Worm (Caenorhabditis elegans) whole organism, late embryonic: ENCODE results near the gene K09C4.4.
A peak's percentile ranks its signal among the peaks of the same experiment; 100 is the strongest.

Experiments
- C08G9.2 ChIP-seq: sonication (generic microtip); optimal IDR thresholded peaks from 2 replicates; lab custom pipeline; 2016; ENCODE audit warnings: mild to moderate bottlenecking, missing genetic modification characterization, moderate library complexity, missing compliant biosample characterization
- F13H6.1 ChIP-seq: sonication (generic microtip); optimal IDR thresholded peaks from 2 replicates; lab custom pipeline; 2016; ENCODE audit warnings: missing genetic modification characterization, missing compliant biosample characterization
- K02D7.2 ChIP-seq: sonication (generic microtip); optimal IDR thresholded peaks from 2 replicates; lab custom pipeline; 2017; ENCODE audit warnings: mild to moderate bottlenecking, missing genetic modification characterization, missing compliant biosample characterization
- K09A11.1 ChIP-seq: sonication (generic microtip); optimal IDR thresholded peaks from 2 replicates; lab custom pipeline; 2017; ENCODE audit warnings: antibody characterized with exemption, mild to moderate bottlenecking, missing genetic modification characterization, missing compliant biosample characterization; ENCODE audit not compliant: insufficient read depth
- T23F11.4 ChIP-seq: fragments of 200-800 bp; sonication (Bioruptor generic); optimal IDR thresholded peaks from 2 replicates; lab custom pipeline; 2018; ENCODE audit warnings: mild to moderate bottlenecking, missing genetic modification characterization, missing compliant biosample characterization
- Y22D7AL.16 ChIP-seq: sonication (generic microtip); optimal IDR thresholded peaks from 2 replicates; lab custom pipeline; 2016; ENCODE audit warnings: missing genetic modification characterization, missing compliant biosample characterization
- ceh-14 ChIP-seq: sonication (generic microtip); optimal IDR thresholded peaks from 2 replicates; lab custom pipeline; 2016; ENCODE audit warnings: missing genotype, missing genetic modification characterization, missing compliant biosample characterization
- ceh-2 ChIP-seq: sonication (generic microtip); optimal IDR thresholded peaks from 2 replicates; lab custom pipeline; 2016; ENCODE audit warnings: missing genotype, missing genetic modification characterization, missing compliant biosample characterization
- ceh-24 ChIP-seq: sonication (generic microtip); optimal IDR thresholded peaks from 2 replicates; lab custom pipeline; 2016; ENCODE audit warnings: mild to moderate bottlenecking, missing genetic modification characterization, missing compliant biosample characterization
- ceh-31 ChIP-seq: sonication (generic microtip); optimal IDR thresholded peaks from 2 replicates; lab custom pipeline; 2016; ENCODE audit warnings: missing genetic modification characterization, missing compliant biosample characterization
- ceh-34 ChIP-seq: sonication (generic microtip); optimal IDR thresholded peaks from 2 replicates; lab custom pipeline; 2016; ENCODE audit warnings: mild to moderate bottlenecking, missing genetic modification characterization, missing compliant biosample characterization
- ceh-48 ChIP-seq: sonication (generic microtip); optimal IDR thresholded peaks from 2 replicates; lab custom pipeline; 2016; ENCODE audit warnings: missing genetic modification characterization, inconsistent platforms, missing compliant biosample characterization
- ceh-6 ChIP-seq: fragments of 200-800 bp; sonication (Bioruptor generic); optimal IDR thresholded peaks from 2 replicates; lab custom pipeline; 2018; ENCODE audit warnings: mild to moderate bottlenecking, missing genetic modification characterization, missing compliant biosample characterization
- ceh-9 ChIP-seq: sonication (generic microtip); optimal IDR thresholded peaks from 2 replicates; lab custom pipeline; 2016; ENCODE audit warnings: mild to moderate bottlenecking, missing genetic modification characterization, inconsistent platforms, missing compliant biosample characterization
- che-1 ChIP-seq: sonication (generic microtip); optimal IDR thresholded peaks from 2 replicates; lab custom pipeline; 2016; ENCODE audit warnings: mild to moderate bottlenecking, missing genetic modification characterization, missing compliant biosample characterization
- dmd-4 ChIP-seq: sonication (generic microtip); optimal IDR thresholded peaks from 2 replicates; lab custom pipeline; 2016; ENCODE audit warnings: borderline replicate concordance, missing genetic modification characterization, missing compliant biosample characterization
- elt-4 ChIP-seq: sonication (generic microtip); optimal IDR thresholded peaks from 2 replicates; lab custom pipeline; 2016; ENCODE audit warnings: missing genetic modification characterization, missing compliant biosample characterization
- ets-4 ChIP-seq: sonication (generic microtip); optimal IDR thresholded peaks from 2 replicates; lab custom pipeline; 2016; ENCODE audit warnings: missing genetic modification characterization, missing compliant biosample characterization
- eyg-1 ChIP-seq: sonication (generic microtip); optimal IDR thresholded peaks from 2 replicates; lab custom pipeline; 2016; ENCODE audit warnings: missing genotype, missing genetic modification characterization, missing compliant biosample characterization
- fax-1 ChIP-seq: sonication (generic microtip); optimal IDR thresholded peaks from 2 replicates; lab custom pipeline; 2016; ENCODE audit warnings: missing genotype, missing genetic modification characterization, missing compliant biosample characterization
- hlh-13 ChIP-seq: fragments of 200-800 bp; sonication (Bioruptor generic); optimal IDR thresholded peaks from 2 replicates; lab custom pipeline; 2018; ENCODE audit warnings: mild to moderate bottlenecking, missing genetic modification characterization, missing compliant biosample characterization
- hlh-15 ChIP-seq: sonication (generic microtip); optimal IDR thresholded peaks from 2 replicates; lab custom pipeline; 2016; ENCODE audit warnings: missing genetic modification characterization, missing compliant biosample characterization
- hlh-6 ChIP-seq: sonication (generic microtip); optimal IDR thresholded peaks from 2 replicates; lab custom pipeline; 2016; ENCODE audit warnings: missing genotype, missing genetic modification characterization, missing compliant biosample characterization
- lin-11 ChIP-seq: fragments of 200-800 bp; sonication (Bioruptor generic); optimal IDR thresholded peaks from 2 replicates; lab custom pipeline; 2018; ENCODE audit warnings: mild to moderate bottlenecking, missing genetic modification characterization, missing compliant biosample characterization
- nhr-11 ChIP-seq: fragments of 150-350 bp; optimal IDR thresholded peaks from 2 replicates; lab custom pipeline; 2014; ENCODE audit warnings: missing biosample characterization, missing genetic modification characterization
- nhr-232 ChIP-seq: sonication (generic microtip); optimal IDR thresholded peaks from 2 replicates; lab custom pipeline; 2016; ENCODE audit warnings: missing genetic modification characterization, missing compliant biosample characterization
- npax-4 ChIP-seq: sonication (generic microtip); optimal IDR thresholded peaks from 2 replicates; lab custom pipeline; 2016; ENCODE audit warnings: missing genetic modification characterization, missing compliant biosample characterization
- pag-3 ChIP-seq: sonication (generic microtip); optimal IDR thresholded peaks from 2 replicates; lab custom pipeline; 2016; ENCODE audit warnings: missing compliant biosample characterization, missing genetic modification characterization, borderline replicate concordance
- pax-1 ChIP-seq: fragments of 150-350 bp; optimal IDR thresholded peaks from 2 replicates; lab custom pipeline; 2014; ENCODE audit warnings: missing biosample characterization, missing genetic modification characterization
- pha-4 ChIP-seq: fragments of 150-350 bp; optimal IDR thresholded peaks from 2 replicates; lab custom pipeline; 2018; ENCODE audit warnings: missing biosample characterization, missing genetic modification reagents, missing genetic modification characterization
- sox-4 ChIP-seq: sonication (generic microtip); optimal IDR thresholded peaks from 2 replicates; lab custom pipeline; 2017; ENCODE audit warnings: mild to moderate bottlenecking, missing genetic modification characterization, inconsistent platforms, missing compliant biosample characterization
- syd-9 ChIP-seq: sonication (generic microtip); optimal IDR thresholded peaks from 2 replicates; lab custom pipeline; 2016; ENCODE audit warnings: mild to moderate bottlenecking, missing genetic modification characterization, moderate library complexity, missing compliant biosample characterization
- tbx-2 ChIP-seq: sonication (generic microtip); optimal IDR thresholded peaks from 2 replicates; lab custom pipeline; 2016; ENCODE audit warnings: missing genetic modification characterization, missing compliant biosample characterization
- tbx-7 ChIP-seq: sonication (generic microtip); optimal IDR thresholded peaks from 2 replicates; lab custom pipeline; 2016; ENCODE audit warnings: missing genotype, missing genetic modification characterization, missing compliant biosample characterization
- ttx-3 ChIP-seq: sonication (generic microtip); optimal IDR thresholded peaks from 2 replicates; lab custom pipeline; 2016; ENCODE audit warnings: missing genetic modification reagents, missing genetic modification characterization, missing compliant biosample characterization
- unc-42 ChIP-seq: sonication (generic microtip); optimal IDR thresholded peaks from 2 replicates; lab custom pipeline; 2016; ENCODE audit warnings: missing genotype, missing genetic modification characterization, missing compliant biosample characterization
- zip-5 ChIP-seq: sonication (generic microtip); optimal IDR thresholded peaks from 2 replicates; lab custom pipeline; 2016; ENCODE audit warnings: missing genetic modification characterization, missing compliant biosample characterization

The K09C4.4 gene

ce11 chrX:3310702-3311101 is 21.4 kb downstream of the K09C4.4 start:
- TF ChIP-seq zip-5 (tag; lab: Kevin White, UChicago) (no peak), K09A11.1 (tag; lab: Kevin White, UChicago) (no peak), hlh-13 (GFP tag; lab: Kevin White, UChicago) (no peak), C08G9.2 (tag; lab: Kevin White, UChicago) (no peak), pax-1 (tag; lab: Kevin White, UChicago) (no peak), eyg-1 (no peak), ceh-34 (no peak), pha-4 (tag; lab: Kevin White, UChicago) (no peak), ceh-2 (tag; lab: Kevin White, UChicago) (no peak), che-1 (tag; lab: Kevin White, UChicago) (no peak), dmd-4 (tag; lab: Kevin White, UChicago) (no peak), ceh-48 (tag; lab: Kevin White, UChicago) (no peak)

- TF ChIP-seq K09A11.1 (tag; lab: Kevin White, UChicago): no peak
- TF ChIP-seq hlh-6 (tag; lab: Kevin White, UChicago): no peak
- TF ChIP-seq ets-4: no peak
- TF ChIP-seq ceh-14 (tag; lab: Kevin White, UChicago): no peak
- TF ChIP-seq T23F11.4 (GFP tag; lab: Kevin White, UChicago): no peak
- TF ChIP-seq ttx-3 (tag; lab: Kevin White, UChicago): no peak
- TF ChIP-seq tbx-2 (tag; lab: Kevin White, UChicago): no peak
- TF ChIP-seq pag-3: no peak
- TF ChIP-seq K02D7.2 (tag; lab: Kevin White, UChicago): no peak
- no peak for TF ChIP-seq nhr-11
- TF ChIP-seq ceh-31: no peak
- TF ChIP-seq sox-4 (tag; lab: Kevin White, UChicago): no peak
- no peak for TF ChIP-seq fax-1 (tag; lab: Kevin White, UChicago)
- no peak for TF ChIP-seq Y22D7AL.16
- TF ChIP-seq eyg-1: no peak
- TF ChIP-seq hlh-15 (tag; lab: Kevin White, UChicago): no peak
- TF ChIP-seq nhr-232 (tag; lab: Kevin White, UChicago): no peak
- TF ChIP-seq F13H6.1: no peak
These were observed 24.7 kb downstream of the K09C4.4 start for ce11 chrX:3313939-3314338.

DNA sequence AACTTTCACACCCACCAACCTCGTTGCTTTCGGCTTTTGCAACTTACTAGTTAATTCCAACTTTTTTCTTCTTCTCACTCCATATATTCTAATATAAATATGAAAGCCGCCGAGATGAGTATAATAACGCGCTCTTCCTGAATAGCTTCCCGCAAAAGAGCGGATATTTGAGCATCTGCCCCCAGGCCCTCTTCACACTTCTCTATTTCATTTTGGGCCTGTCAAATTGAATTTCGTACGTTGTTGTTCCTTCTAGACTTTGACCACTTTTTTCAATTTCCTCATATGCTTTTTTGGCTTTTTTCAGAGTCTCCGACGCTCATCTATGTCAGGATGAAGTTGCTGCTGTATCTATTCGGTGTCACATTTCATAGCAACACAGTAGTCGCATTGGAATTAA is 25.7 kb downstream of the K09C4.4 start, which contains the start of gene ddr-2:
ddr-2 (plus strand) TSS at position 301 of the 400 bp plus-strand sequence.
- peak; percentile 43 for TF ChIP-seq unc-42 (tag; lab: Kevin White, UChicago)
- TF ChIP-seq ceh-24 (tag; lab: Kevin White, UChicago): no peak
- no peak for TF ChIP-seq ceh-9 (tag; lab: Kevin White, UChicago)
- TF ChIP-seq ceh-34: peak; percentile 27

DNA sequence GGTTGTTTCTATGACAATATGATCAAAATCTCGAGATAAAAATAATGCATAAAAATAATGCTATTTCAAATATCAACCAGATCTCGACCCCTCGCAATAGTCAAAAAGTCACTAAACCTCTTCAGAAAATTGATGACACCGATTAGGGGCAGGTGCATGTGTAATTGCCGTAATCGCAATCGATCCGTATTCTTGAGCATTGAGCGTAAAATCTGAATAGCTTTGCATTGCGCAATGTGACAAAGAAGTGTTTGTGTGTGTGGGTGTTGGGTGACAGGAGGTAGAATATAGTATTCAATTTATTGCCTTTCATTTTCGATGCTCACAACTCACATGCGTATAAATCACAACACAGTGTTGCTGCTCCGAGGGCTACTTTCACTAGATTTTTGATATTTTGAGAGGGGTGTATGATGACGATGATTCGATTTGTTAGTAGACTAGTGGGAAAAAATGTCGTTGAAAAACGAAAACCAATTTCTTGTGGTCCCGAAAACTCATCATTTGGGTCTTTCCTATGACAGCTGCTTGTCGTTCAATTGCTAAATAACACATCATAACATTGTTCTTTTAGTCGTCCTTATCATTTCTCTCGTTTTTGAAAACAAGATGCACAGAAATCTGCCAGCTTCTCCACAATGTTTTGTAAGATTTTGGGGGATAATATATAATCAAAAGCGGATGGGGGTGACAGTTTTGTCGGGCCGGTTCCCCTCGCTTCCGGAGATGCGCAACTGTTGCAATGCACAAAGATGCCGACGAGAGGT is 26.8 kb downstream of the K09C4.4 start:
- TF ChIP-seq tbx-7 (tag; lab: Kevin White, UChicago) (no peak), fax-1 (tag; lab: Kevin White, UChicago) (no peak), pax-1 (tag; lab: Kevin White, UChicago) (no peak), syd-9 (no peak), ceh-6 (GFP tag; lab: Kevin White, UChicago) (no peak), ets-4 (no peak), npax-4 (tag; lab: Kevin White, UChicago) (no peak), lin-11 (tag; lab: Kevin White, UChicago) (no peak), elt-4 (tag; lab: Kevin White, UChicago) (no peak), ceh-14 (tag; lab: Kevin White, UChicago) (no peak), tbx-2 (tag; lab: Kevin White, UChicago) (no peak)
- TF ChIP-seq, all 69 proteins: peak for 0
